Fruit fly (Drosophila melanogaster) whole organism, wandering third instar larva: ENCODE measurements around the gene TrpRS.

Experiments used
- Hnf4 ChIP-seq: fragments of 200-800 bp; sonication (Bioruptor generic); optimal IDR thresholded peaks from 2 replicates; lab custom pipeline; 2016; ENCODE audit warnings: missing biosample characterization, mild to moderate bottlenecking, missing genetic modification characterization
- Hr78 ChIP-seq: fragments of >200 bp; optimal IDR thresholded peaks from 2 replicates; lab custom pipeline; 2017; ENCODE audit warnings: missing biosample characterization, missing genetic modification characterization
- Myc ChIP-seq: fragments of >200 bp; optimal IDR thresholded peaks from 2 replicates; lab custom pipeline; 2017
- br ChIP-seq: fragments of 200-800 bp; sonication (Bioruptor generic); optimal IDR thresholded peaks from 2 replicates; lab custom pipeline; 2016; ENCODE audit warnings: missing biosample characterization, missing genetic modification characterization
- ey ChIP-seq: fragments of 200-800 bp; sonication (Bioruptor generic); optimal IDR thresholded peaks from 2 replicates; lab custom pipeline; 2016; ENCODE audit warnings: missing biosample characterization, missing genetic modification characterization
- foxo ChIP-seq, 2 experiments: fragments of 200-800 bp; sonication (Bioruptor generic); optimal IDR thresholded peaks; 2 replicates in 1 of 2; 3 replicates in 1 of 2; lab custom pipeline; 2016 to 2017; ENCODE audit warnings: missing biosample characterization in 2 of 2, missing genetic modification characterization in 2 of 2
- h ChIP-seq: fragments of 200-800 bp; sonication (Bioruptor generic); optimal IDR thresholded peaks from 3 replicates; lab custom pipeline; 2016; ENCODE audit warnings: missing biosample characterization, mild to moderate bottlenecking, missing genetic modification characterization
- lola ChIP-seq: fragments of >200 bp; optimal IDR thresholded peaks from 2 replicates; lab custom pipeline; 2017; ENCODE audit warnings: missing biosample characterization, missing genetic modification characterization
- rgr ChIP-seq: fragments of 200-800 bp; sonication (Bioruptor generic); optimal IDR thresholded peaks from 3 replicates; lab custom pipeline; 2016; ENCODE audit warnings: missing biosample characterization, mild to moderate bottlenecking, missing genetic modification characterization
- sv ChIP-seq: fragments of 200-800 bp; sonication (Bioruptor generic); optimal IDR thresholded peaks from 3 replicates; lab custom pipeline; 2016; ENCODE audit warnings: missing biosample characterization, missing genetic modification characterization
- usp ChIP-seq: fragments of >200 bp; optimal IDR thresholded peaks from 2 replicates; lab custom pipeline; 2017; ENCODE audit warnings: missing biosample characterization, missing genetic modification characterization

DNA sequence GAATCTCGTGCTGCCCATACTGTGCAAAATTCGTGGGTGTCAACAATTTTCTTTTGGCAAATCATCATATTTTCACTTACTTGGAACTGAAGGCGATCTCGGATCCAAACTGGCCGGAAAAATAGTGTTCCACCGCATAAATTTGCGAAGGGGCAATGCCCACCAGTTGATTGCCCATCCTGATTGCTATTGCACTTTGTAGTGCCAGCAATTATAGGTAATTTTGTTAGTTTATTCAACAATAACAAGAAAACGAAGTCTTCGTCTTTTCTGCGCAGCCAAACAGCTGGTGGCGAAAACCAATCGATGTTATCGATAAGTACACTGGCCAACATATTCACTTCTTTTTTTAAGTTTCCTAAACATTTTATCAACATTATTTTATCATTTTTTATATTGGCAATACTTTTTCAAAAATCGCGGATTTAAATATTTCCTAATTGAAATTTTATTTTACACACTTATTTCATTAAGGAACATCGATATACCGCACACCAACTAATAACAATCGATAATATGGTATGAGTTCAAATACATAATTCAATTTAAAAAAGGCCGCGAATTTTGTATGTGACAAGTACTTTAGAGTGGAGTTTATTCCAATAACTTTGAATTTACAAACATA is 21.0 kb downstream of the TrpRS start, which contains the start of gene Vps15:
- TF ChIP-seq sv = peak; percentile 19
- peak; percentile 75 for TF ChIP-seq h
- peak; percentile 71 for TF ChIP-seq rgr (GFP tag; lab: Kevin White, UChicago)
- TF ChIP-seq Myc (lab: Kevin White, UChicago) = no peak
- TF ChIP-seq Hnf4 = peak; percentile 86
- peak; percentile 73 for TF ChIP-seq ey (GFP tag; lab: Kevin White, UChicago)
- TF ChIP-seq usp = no peak
- TF ChIP-seq foxo (GFP tag; optimal IDR thresholded peaks at IDR 0.05; lab: Kevin White, UChicago) = peak in 1 of 2 experiments; percentile 72
- TF ChIP-seq Hr78 = no peak
- TF ChIP-seq br (GFP tag; lab: Kevin White, UChicago) = peak; percentile 33
- TF ChIP-seq lola (GFP tag; lab: Kevin White, UChicago) = no peak
